Worm (Caenorhabditis elegans) whole organism, L4 larva: ENCODE results near the gene lect-2.

Source experiments
- Y48G9A.11 ChIP-seq: fragments of 200-800 bp; sonication (Bioruptor generic); IDR thresholded peaks from 2 replicates; pipeline ENCODE4 v1.3.6; 2022; ENCODE audit warnings: missing genetic modification reagents, missing genetic modification characterization, missing compliant biosample characterization
- ZK337.2 ChIP-seq: fragments of 200-800 bp; sonication (Bioruptor generic); IDR thresholded peaks from 2 replicates; pipeline ENCODE4 v1.3.6; 2022; ENCODE audit warnings: missing genetic modification reagents, missing genetic modification characterization, missing compliant biosample characterization
- egl-27 ChIP-seq: sonication (generic microtip); optimal IDR thresholded peaks from 3 replicates; lab custom pipeline; 2017; ENCODE audit warnings: missing biosample characterization, missing genetic modification reagents, missing genetic modification characterization
- lin-13 ChIP-seq: fragments of 150-350 bp; optimal IDR thresholded peaks from 2 replicates; lab custom pipeline; 2014; ENCODE audit warnings: missing biosample characterization, missing genetic modification reagents, missing genetic modification characterization
- lin-39 ChIP-seq: fragments of 150-350 bp; optimal IDR thresholded peaks from 2 replicates; lab custom pipeline; 2014; ENCODE audit warnings: missing biosample characterization, missing genetic modification reagents, missing genetic modification characterization
- nhr-25 ChIP-seq: sonication (generic microtip); optimal IDR thresholded peaks from 2 replicates; lab custom pipeline; 2017; ENCODE audit warnings: missing genetic modification characterization, mild to moderate bottlenecking, missing compliant biosample characterization, antibody characterized with exemption, moderate library complexity, borderline replicate concordance; ENCODE audit not compliant: insufficient read depth
- nhr-41 ChIP-seq: fragments of 200-800 bp; sonication (Bioruptor generic); IDR thresholded peaks from 2 replicates; pipeline ENCODE4 v1.3.6; 2022; ENCODE audit warnings: missing genetic modification reagents, missing genetic modification characterization, missing compliant biosample characterization
- pha-4 ChIP-seq, 2 experiments: fragments of 150-350 bp in 1 of 2; fragments of 200-800 bp in 1 of 2; sonication (Bioruptor generic) in 1 of 2; IDR thresholded peaks in 1 of 2; optimal IDR thresholded peaks in 1 of 2; 2 replicates each; pipeline versions ENCODE4 v1.3.6 to Lab custom; 2014 to 2022; ENCODE audit warnings: missing genetic modification characterization in 2 of 2, missing genetic modification reagents in 2 of 2, missing biosample characterization in 1 of 2, missing compliant biosample characterization in 1 of 2
- snpc-4 ChIP-seq: fragments of 150-350 bp; optimal IDR thresholded peaks from 2 replicates; lab custom pipeline; 2014; ENCODE audit warnings: missing biosample characterization, missing genetic modification characterization

DNA sequence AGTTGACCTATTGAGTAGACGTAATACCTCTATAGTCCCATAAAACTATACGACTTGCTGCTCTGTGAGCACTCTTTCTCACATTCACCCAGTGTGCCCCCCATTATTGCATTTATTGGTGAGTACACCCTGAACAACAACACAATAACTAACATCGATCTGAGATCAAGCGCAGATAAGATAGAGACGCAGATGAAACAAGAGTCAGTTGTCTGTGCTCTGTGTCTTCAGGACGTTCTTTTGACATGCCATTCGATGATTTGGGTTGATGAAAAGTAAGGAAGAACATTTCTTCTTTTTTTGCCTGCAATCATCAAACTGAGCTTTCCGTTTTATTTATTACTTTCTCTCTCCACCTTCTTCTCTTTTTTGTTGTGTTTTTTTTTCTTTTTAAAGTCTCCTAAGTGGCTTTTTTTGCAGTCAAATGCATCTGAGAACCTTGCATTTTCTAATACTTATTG, at the start of gene lect-2:
- TF ChIP-seq lin-13 (no peak), egl-27 (tag; lab: Kevin White, UChicago) (no peak), Y48G9A.11 (no peak), ZK337.2 (no peak), lin-39 (no peak), snpc-4 (no peak), nhr-41 (GFP tag; lab: Robert Waterston, UW) (no peak), pha-4 (GFP tag; IDR thresholded peaks at IDR 0.05; lab: Robert Waterston, UW) (no peak), pha-4 (tag; optimal IDR thresholded peaks at IDR 0.05; lab: Kevin White, UChicago) (no peak), nhr-25 (tag; lab: Kevin White, UChicago) (no peak)
